Worm (Caenorhabditis elegans) whole organism, L3 larva: ENCODE measurements around the gene Y53F4B.12.

Experiments used
- ceh-16 ChIP-seq: sonication (generic microtip); optimal IDR thresholded peaks from 2 replicates; lab custom pipeline; 2017; ENCODE audit warnings: missing biosample characterization, missing genetic modification characterization
- elt-1 ChIP-seq: fragments of 150-350 bp; optimal IDR thresholded peaks from 2 replicates; lab custom pipeline; 2014; ENCODE audit warnings: missing biosample characterization, missing genetic modification characterization
- fkh-2 ChIP-seq: fragments of 150-350 bp; optimal IDR thresholded peaks from 2 replicates; lab custom pipeline; 2014; ENCODE audit warnings: missing biosample characterization, missing genetic modification reagents, missing genetic modification characterization
- mdl-1 ChIP-seq: fragments of 150-350 bp; optimal IDR thresholded peaks from 2 replicates; lab custom pipeline; 2014; ENCODE audit warnings: missing biosample characterization, missing genetic modification characterization
- nfya-1 ChIP-seq: sonication (generic microtip); optimal IDR thresholded peaks from 2 replicates; lab custom pipeline; 2017; ENCODE audit warnings: missing genetic modification characterization, mild to moderate bottlenecking, missing compliant biosample characterization, antibody characterized with exemption, moderate library complexity; ENCODE audit not compliant: insufficient read depth
- nhr-237 ChIP-seq: fragments of 150-350 bp; optimal IDR thresholded peaks from 2 replicates; lab custom pipeline; 2014; ENCODE audit warnings: missing biosample characterization, missing genetic modification characterization
- pqm-1 ChIP-seq: fragments of 150-350 bp; optimal IDR thresholded peaks from 2 replicates; lab custom pipeline; 2017; ENCODE audit warnings: missing biosample characterization, missing genetic modification characterization, inconsistent platforms
- unc-62 ChIP-seq: fragments of 150-350 bp; sonication (generic microtip); optimal IDR thresholded peaks from 4 replicates; lab custom pipeline; 2014; ENCODE audit warnings: missing biosample characterization, missing genetic modification reagents, missing genetic modification characterization

DNA sequence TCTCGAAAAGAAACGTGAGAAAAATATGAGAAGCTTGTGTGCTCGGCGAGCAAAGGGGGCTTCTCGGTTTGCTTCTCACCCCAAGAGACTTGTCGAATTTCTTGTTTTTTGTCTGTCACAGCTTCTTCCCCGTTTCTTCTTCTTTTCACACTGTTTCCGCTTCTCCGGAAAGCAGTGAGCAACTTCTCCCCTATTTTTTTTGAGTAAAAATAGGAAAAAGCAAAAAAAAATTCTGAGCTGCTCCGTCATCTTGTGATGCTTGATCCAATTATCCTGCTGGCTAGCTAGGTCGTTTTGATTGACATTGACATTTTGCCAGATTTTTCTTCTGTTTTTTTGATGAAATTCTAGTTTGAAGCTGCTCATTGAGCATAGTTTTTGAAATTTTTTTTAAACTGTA, 4.6 kb upstream of the Y53F4B.12 start, which contains the start of gene Y53F4B.51:
- no peak for TF ChIP-seq nhr-237 (tag; lab: Kevin White, UChicago)
- no peak for TF ChIP-seq unc-62
- no peak for TF ChIP-seq nfya-1 (tag; lab: Kevin White, UChicago)
- no peak for TF ChIP-seq mdl-1 (tag; lab: Kevin White, UChicago)
- no peak for TF ChIP-seq ceh-16 (tag; lab: Kevin White, UChicago)
- TF ChIP-seq pqm-1 (tag; lab: Kevin White, UChicago): no peak
- TF ChIP-seq elt-1 (tag; lab: Kevin White, UChicago): no peak
- no peak for TF ChIP-seq fkh-2 (tag; lab: Kevin White, UChicago)
